Fruit fly (Drosophila melanogaster): Measurements from ENCODE around the gene CG8379.
A peak's percentile ranks its signal among the peaks of the same experiment; 100 is the strongest.

The CG8379 gene

DNA sequence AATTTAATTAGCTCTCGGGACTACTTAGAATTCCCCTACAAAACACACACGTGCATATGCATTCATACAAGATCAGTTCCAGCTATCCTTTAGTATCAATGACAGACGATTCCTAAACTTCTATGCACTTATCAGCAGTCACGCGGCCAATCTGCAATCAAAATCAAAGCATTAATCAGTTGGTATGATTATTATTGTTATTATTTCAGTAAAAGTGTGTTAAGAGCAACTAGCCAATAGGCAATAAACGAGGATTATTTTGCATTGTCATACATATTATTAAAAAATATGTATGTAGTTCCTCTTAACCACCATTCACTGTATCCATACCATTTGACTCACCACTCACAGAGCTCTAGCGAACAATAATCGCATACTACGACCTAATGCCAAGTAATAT is 1.3 kb upstream of the CG8379 start:
- TF ChIP-seq noc (tag; optimal IDR thresholded peaks at IDR 0.05) = no peak

DNA sequence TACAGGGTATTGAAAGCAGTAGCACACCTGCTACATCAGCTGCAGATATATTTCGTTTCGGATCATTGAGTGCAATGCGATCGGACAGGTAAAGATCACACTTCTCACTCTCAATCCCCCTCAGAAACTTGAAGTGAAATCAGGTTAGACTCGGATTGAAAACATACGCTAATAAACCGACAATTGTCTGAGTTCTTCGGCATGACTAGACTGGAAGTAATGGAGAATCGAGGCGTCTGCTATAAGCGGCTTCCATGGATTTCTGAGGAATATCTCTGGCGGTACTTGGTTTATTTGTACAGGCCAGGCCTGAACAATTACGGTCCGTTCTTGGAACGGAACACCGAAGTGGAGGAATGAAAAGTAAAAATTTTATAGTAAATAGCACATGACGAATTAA is 16.8 kb downstream of the CG8379 start:
- no peak for TF ChIP-seq noc (tag; optimal IDR thresholded peaks at IDR 0.05)

DNA sequence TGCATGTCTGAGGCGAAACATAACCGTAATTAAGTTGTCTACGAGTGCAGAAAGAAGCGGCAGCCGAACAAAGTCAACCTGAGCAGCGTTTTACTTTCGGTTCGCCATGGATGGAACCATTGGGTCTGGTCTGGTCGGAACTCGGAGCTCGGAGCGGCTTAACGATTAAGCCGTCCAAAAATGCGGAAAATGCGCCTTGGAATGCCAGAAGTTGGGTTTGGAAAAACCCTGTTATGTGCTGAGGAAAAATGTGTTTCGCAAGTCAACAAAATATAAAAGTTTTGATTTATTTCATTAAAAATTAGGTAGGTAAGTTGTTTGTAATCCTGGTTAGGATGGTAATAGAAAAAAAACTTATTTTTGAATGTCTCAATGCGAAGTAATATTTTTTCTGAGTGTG is 17.3 kb downstream of the CG8379 start:
- TF ChIP-seq noc (tag; optimal IDR thresholded peaks at IDR 0.05) = no peak

DNA sequence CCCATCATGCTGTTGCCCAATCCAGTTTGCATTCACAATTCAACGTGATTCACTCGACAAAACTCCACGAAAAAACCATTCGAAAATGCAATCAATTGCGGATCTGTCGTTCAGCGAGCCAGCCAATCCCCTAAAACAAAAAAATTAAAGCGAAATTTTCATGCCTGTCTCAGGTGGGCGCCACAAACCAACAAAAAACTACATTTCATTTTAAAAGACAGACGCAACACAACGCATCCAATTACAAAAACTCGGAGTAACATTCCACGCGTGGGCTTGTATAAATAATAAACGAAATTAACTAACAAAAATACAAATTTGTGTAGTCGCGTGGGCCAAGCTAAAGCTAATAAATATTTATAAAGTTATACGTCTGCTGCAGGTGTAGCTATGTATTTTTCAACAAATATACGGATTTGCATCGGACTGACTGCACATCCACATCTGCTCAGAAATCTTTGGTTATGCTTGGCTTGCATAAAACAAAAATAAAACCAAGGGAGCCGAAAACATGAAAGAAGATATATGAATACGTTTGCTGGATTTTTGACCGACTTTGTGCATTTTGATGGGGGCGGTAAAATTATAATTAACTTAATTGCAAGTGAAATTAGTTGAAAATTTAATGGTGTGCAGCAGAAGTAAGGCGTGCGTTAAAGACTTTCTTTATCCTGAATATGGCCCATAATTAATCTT is 19.9 kb downstream of the CG8379 start:
- no peak for TF ChIP-seq noc (tag; optimal IDR thresholded peaks at IDR 0.05)

DNA sequence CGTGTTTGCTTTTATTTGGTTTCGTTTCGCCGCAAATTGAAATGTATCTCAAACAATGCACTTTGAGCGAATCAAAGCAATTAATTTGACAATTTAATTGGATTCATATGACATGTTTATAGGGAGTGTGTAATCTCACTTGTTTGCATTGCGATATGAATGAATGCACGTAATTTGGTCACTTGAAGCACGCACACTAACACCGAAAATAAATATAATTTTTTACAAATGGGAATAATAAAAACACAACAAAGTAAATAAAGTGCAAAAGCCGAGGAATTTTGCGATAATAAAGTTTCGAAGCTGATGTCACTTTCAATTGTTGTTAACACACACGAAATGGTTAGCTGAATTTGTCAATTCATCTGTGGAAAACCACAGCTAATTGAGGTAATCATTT is 20.7 kb downstream of the CG8379 start:
- TF ChIP-seq noc (tag; optimal IDR thresholded peaks at IDR 0.05) = no peak

DNA sequence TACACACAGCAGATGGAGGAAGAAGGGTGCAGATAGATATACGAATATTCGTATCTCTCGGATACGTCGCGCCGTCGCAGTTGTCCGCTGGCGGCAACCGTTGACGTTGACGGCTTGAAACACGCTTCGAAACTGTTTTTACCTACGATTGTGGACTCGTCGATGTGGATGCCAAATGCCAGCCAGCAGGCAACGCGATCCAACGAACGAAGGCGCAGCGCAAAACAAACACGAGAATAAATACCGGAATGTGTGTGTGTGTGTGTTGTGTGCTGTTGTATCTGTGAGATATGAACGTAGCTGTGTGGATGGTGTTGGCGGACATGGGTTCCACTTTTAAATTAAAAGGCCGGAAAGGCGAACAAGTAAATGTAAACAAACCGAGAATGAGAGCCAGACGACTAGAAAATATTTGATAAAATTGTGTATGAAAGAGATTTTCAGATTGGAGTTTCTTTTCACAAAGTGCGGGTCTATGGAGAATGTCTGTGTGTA is 22.0 kb downstream of the CG8379 start:
- peak; percentile 42 for TF ChIP-seq noc (tag; optimal IDR thresholded peaks at IDR 0.05)

DNA sequence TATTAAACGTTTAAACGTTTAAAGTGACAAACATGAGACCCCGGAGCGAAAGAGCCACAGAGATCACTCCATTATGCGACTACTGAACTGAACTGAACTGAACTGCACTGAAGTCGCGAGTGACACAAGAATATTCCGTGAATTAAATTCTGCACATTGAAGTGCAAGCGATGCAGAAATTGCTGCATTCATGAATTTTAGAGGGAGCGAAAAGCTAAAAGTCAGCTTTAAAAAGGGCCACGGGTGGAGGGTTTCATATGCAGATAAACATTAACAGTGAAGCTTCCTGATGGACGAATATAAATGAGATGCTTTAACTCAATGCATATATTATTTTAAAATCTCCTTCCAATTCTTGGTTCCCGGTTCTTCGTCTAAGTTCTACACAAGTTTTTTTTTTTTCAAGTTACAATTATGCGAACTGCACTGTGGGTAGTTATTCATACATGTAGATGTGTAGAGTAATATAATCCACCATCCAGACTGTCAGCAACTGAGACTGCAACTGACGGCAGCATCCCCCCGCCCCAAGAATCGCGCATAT is 23.0 kb downstream of the CG8379 start:
- TF ChIP-seq noc (tag; optimal IDR thresholded peaks at IDR 0.05) = no peak

DNA sequence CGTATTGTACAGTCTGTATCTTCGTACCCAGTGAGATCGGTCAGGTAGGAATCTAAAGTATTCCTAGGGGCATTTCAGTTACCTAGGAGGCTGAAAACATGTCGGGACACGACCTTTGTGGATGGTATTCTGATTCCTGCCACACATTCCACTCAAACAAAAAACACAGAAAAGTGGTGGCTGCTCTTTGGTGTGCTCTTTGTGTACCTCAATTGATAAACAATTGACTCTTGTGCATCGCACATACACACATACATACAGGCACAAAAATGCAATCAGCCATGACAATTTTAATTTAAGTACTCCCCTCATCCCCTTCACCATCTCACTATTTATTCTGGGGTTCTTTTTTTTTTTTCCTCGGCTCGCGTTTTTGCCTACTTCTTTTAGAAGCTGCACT is 24.0 kb downstream of the CG8379 start:
- no peak for TF ChIP-seq noc (tag; optimal IDR thresholded peaks at IDR 0.05)

DNA sequence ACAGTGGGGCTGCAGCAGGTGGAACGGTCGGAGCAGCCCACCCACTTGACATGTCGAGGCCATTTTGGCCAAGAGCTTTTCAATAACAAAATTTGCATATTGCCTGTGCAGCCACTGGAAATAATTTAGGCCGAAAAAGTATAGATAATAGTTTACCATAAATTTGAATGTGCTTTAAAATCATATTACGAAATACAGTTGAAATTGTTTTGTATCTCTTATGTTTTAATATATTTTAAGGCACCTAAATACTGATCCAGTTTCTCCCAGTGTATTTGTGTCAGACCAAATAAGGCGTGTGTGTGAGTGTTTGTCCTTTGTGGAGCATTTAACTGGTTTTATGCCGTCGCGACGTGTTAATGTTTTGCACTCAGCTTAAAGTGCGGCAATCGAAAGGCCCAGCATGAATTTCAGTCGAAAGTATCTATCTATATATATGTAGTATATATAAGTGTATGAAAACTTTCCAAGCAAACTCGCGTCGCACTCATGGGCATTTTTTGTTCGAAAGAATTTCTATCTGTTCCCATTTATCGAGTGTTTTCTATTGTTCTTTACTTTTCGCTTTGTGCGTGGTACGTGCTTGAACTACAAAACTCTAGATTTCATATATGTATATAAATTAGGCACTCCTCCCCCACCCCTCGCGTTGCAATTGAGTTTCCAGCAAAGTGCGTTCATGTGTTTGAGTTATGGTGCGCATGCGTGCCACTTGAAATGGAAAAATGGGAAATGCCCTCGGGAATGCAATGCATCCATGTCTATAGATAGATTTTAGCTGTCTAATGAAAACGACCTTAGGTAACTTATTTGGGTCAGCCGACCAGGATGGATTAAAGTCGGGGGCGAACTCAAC is 25.4 kb downstream of the CG8379 start:
- no peak for TF ChIP-seq noc (tag; optimal IDR thresholded peaks at IDR 0.05)

DNA sequence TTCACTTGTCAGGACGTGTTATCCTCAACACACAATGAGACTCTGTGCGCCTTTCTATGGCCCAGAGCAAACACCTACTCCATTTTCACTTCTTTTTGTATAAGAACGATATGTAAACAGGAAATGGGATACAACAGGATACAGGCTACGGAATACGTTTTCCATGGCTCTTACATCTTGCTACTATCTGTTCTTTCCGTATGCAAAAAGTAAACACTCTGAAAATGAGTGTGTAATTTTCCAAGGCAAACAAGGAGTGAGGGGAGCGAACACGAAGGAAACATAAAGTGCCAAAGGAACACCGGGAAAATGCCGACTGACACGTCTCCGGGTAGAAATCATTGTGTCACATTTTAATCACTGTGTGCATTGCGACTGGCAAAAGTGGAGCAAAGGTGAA is 26.4 kb downstream of the CG8379 start:
- no peak for TF ChIP-seq noc (tag; optimal IDR thresholded peaks at IDR 0.05)

DNA sequence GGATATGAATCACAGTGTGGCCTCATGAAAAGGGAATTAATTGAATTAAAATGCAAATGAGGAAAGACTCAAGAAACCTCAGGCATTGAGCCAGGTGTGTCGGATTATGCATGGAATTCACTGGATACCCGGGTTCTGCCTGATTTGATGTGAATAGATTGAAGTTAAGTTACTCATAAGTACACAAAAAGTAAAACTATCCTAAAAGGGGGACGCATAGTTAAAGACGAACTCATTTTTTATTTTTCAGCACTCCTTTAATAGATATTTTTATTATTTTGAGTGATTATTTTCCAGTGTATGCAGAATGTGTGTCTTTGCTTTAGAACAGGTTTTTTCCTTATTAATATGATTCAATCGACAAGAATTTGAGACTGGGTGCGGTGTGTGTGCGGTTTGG is 29.0 kb downstream of the CG8379 start:
- no peak for TF ChIP-seq noc (tag; optimal IDR thresholded peaks at IDR 0.05)

DNA sequence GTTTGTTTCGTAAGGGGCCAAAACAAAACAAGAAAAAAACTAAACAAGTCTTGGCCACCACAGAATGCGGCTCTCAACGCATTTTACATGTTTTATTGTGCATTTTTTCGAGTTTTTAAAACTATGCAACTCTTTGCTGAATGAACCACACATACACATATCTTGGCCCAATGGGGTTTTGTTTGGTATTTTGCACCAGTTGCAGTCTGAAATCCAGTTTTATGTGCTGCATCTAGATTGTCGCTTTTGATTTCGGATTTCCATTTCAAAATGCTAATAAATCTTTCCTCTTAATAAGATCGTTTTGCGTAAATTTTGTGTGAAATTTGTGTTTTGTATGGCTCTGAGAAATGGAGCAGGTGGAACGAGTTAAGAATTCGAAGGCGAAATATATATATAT is 29.5 kb downstream of the CG8379 start:
- no peak for TF ChIP-seq noc (tag; optimal IDR thresholded peaks at IDR 0.05)

DNA sequence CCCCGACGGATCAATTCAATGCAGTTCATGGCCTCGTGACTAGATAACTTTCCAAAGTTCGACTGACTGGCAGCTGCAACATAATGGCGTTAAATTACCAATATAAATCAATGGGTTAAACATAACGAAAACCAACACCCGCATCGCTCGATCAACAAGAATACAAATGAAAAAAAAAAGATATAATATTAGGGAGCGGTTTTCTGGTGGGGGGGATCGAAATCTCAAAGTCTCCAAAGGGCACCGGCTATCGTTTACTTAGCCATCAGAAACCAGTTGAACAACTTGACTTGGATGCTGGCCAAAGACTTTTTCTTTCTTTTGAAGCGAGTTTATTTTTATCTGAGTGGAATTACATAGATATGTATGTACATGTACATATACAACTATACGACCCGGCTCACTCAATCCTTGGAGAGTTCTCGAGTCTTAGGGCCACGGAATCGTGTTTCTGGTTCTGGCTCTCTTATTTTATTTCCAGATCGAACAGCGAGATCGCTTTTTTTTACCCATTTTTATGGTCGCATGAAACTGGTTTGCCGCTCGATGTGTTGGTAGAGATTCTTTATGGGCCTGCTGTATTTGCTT is 30.5 kb downstream of the CG8379 start:
- TF ChIP-seq noc (tag; optimal IDR thresholded peaks at IDR 0.05) = no peak

DNA sequence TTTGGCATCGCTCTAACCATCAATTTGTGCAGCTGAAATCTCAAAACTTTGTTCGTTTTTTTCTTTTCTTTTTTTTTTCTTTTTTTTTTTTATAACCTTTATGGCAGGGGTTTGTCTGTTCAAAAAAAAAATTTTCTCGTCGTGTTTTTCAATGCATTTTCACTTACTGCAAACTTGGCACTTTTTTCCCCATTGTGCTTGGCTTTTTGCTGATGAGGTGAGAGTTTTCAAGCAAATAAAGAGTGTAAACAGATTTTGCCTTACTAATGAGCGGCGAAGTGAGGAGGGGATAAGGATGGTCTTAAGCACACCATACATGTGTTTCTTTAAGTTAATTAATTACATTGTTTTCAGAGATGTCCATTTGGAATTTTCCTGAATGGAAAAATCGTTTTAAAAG is 32.0 kb downstream of the CG8379 start:
- TF ChIP-seq noc (tag; optimal IDR thresholded peaks at IDR 0.05) = no peak

DNA sequence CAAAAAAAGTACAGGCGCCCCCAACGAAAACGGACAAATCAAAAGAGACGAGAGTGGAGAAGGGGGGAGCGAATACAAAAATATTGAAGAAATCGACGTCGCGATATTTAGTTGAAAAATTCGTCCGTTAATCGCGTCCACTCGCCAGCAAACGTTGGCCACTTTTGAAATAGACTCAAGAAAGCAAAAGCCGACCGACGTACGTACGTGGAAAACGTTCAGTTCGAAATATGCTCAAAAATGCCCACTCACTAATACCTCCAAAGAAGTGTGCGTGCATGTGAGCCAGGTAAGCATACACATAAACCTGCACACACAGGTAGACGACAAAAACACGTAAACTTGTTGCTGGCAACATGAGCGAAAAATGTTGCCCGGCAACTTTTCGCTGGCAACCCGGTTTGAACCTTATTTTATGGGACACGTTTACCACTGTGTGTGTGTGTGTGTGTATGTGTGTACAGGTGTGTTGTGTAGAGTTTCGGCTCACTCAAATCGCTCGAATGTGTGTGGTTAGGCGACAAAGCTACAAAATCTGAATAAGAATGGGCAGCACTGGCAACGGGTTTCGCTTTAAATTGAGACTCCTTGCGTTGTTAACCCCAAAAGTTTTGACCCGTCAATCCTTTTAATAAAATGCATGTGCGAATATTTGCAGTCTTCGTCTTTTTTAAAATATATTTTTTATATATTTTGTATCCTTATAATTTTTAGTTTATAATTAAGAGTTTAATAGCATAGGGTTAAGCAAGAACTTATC is 33.5 kb downstream of the CG8379 start:
- no peak for TF ChIP-seq noc (tag; optimal IDR thresholded peaks at IDR 0.05)

DNA sequence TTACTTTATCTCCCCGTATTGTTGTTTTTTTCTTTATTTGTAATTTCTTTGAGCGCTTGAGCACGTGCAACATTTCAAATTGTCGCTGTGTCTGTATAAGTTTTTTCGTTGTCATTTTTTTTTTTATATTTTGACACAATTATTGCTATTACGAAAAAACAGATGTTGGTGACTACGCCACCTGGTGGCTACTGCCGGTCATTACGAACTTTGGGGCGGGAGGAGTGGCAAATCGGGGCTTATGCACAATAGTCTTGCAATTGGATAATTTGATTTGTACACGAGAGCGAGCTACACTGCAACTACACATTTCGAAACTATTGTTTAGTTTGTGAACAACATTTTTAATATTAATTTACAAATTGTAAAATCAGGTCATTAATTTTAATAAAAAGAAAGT is 35.1 kb downstream of the CG8379 start:
- no peak for TF ChIP-seq noc (tag; optimal IDR thresholded peaks at IDR 0.05)
